Fruit fly (Drosophila melanogaster): ENCODE data around the gene TfIIA-L.
A peak's percentile ranks its signal among the peaks of the same experiment; 100 is the strongest.

TfIIA-L gene

dm6 chr3R:27238438-27239301, 12.2 kb upstream of the TfIIA-L start, which contains the start of the genes CG31064 and PolA2 (continued):
- TF ChIP-seq CG3995 (GFP tag; optimal IDR thresholded peaks at IDR 0.05) (peak; percentile 100), CG6689 (GFP tag; IDR thresholded peaks at IDR 0.05) (no peak), p53 (GFP tag; optimal IDR thresholded peaks at IDR 0.05) (no peak), bowl (GFP tag; IDR thresholded peaks at IDR 0.05) (no peak), CG9609 (GFP tag; optimal IDR thresholded peaks at IDR 0.05) (no peak), ewg (GFP tag; optimal IDR thresholded peaks at IDR 0.05) (peak; percentile 75), CG12071 (GFP tag; optimal IDR thresholded peaks at IDR 0.05) (no peak), CG13296 (GFP tag; optimal IDR thresholded peaks at IDR 0.05) (no peak), Pdp1 (GFP tag; optimal IDR thresholded peaks at IDR 0.05) (no peak), gro (GFP tag; optimal IDR thresholded peaks at IDR 0.05) (no peak), fd64A (GFP tag; optimal IDR thresholded peaks at IDR 0.05) (no peak), CG9932 (GFP tag; IDR thresholded peaks at IDR 0.05) (peak; percentile 42; the same call in 1 of the 2 replicates), GATAe (GFP tag; conservative IDR thresholded peaks at IDR 0.05) (no peak), Stat92E (GFP tag; optimal IDR thresholded peaks at IDR 0.05) (no peak), CG12659 (GFP tag; optimal IDR thresholded peaks at IDR 0.05) (peak; percentile 62), ash1 (GFP tag; optimal IDR thresholded peaks at IDR 0.05) (no peak), Gsc (GFP tag; IDR thresholded peaks at IDR 0.05) (no peak), zen (tag; optimal IDR thresholded peaks at IDR 0.05) (peak; percentile 28), Adf1 (GFP tag; IDR thresholded peaks at IDR 0.05) (no peak), Kr (GFP tag; optimal IDR thresholded peaks at IDR 0.05) (no peak), Usf (GFP tag; optimal IDR thresholded peaks at IDR 0.05) (no peak), grn (GFP tag; optimal IDR thresholded peaks at IDR 0.05) (no peak), dm (GFP tag; optimal IDR thresholded peaks at IDR 0.05) (peak; percentile 42), slp2 (GFP tag; optimal IDR thresholded peaks at IDR 0.05) (no peak), sd (tag; optimal IDR thresholded peaks at IDR 0.05) (no peak), CG30403 (GFP tag; optimal IDR thresholded peaks at IDR 0.05) (no peak), CG4730 (GFP tag; IDR thresholded peaks at IDR 0.05) (no peak), ATbp (GFP tag; optimal IDR thresholded peaks at IDR 0.05) (no peak), Camta (GFP tag; optimal IDR thresholded peaks at IDR 0.05) (no peak), al (GFP tag; IDR thresholded peaks at IDR 0.05) (no peak), CG1832 (GFP tag; optimal IDR thresholded peaks at IDR 0.05) (no peak), knrl (GFP tag; IDR thresholded peaks at IDR 0.05; ENCODE audit: partially characterized antibody) (peak; percentile 58; the same call in 2 of the 3 replicates), CG1529 (GFP tag; optimal IDR thresholded peaks at IDR 0.05) (no peak), Hr78 (GFP tag; optimal IDR thresholded peaks at IDR 0.05) (no peak), odd (GFP tag; optimal IDR thresholded peaks at IDR 0.05) (no peak), mam (GFP tag; optimal IDR thresholded peaks at IDR 0.05) (no peak), CG1647 (GFP tag; optimal IDR thresholded peaks at IDR 0.05) (no peak), lbe (GFP tag; optimal IDR thresholded peaks at IDR 0.05) (no peak), CG10979 (tag; optimal IDR thresholded peaks at IDR 0.05) (no peak), kni (GFP tag; optimal IDR thresholded peaks at IDR 0.05) (peak; percentile 26), oc (tag; optimal IDR thresholded peaks at IDR 0.05) (no peak), lov (optimal IDR thresholded peaks at IDR 0.05) (no peak), lov (GFP tag; IDR thresholded peaks at IDR 0.05) (no peak), cad (GFP tag; optimal IDR thresholded peaks at IDR 0.05) (no peak), HLHmδ (GFP tag; optimal IDR thresholded peaks at IDR 0.05) (peak; percentile 55), CG2120 (GFP tag; optimal IDR thresholded peaks at IDR 0.05) (no peak), Lim3 (GFP tag; IDR thresholded peaks at IDR 0.05) (no peak), chn (GFP tag; optimal IDR thresholded peaks at IDR 0.05) (no peak), CG12391 (tag; optimal IDR thresholded peaks at IDR 0.05) (peak; percentile 3)

Data from whole organism, embryonic.